Fruit fly (Drosophila melanogaster) S2 (cell line): Measurements from ENCODE around the gene CG10237.

ENCODE experiments used
- CG8478 ChIP-seq: fragments of >200 bp; optimal IDR thresholded peaks from 2 replicates; lab custom pipeline; 2018
- CTCF ChIP-seq, 2 experiments: fragments of >200 bp; optimal IDR thresholded peaks; 2 replicates each; lab custom pipeline; 2018

DNA sequence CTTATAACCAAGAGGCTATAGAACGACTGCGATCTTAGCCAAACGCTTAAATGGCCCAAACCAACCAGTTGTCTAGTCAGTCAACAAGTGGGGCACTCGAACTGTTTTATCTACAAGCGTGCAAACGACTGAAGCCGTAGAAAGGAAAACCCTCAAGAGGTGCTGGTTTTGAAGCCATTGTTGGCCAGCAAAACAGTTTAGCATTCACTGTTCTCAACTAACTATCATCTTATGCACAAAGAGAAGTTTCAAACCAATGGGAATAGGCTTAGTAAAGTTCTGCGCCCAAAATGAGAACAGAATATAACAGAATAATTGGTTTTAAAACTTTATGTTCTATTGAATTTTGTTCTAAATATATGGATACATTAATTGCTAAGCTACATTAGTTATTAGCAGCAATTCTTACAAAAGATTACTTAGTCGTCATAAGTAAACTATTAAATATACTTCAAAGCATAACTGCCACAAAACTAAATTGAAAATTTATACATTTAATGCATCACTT is 48.8 kb downstream of the CG10237 start, which contains the start of gene CG31798:
- no peak for TF ChIP-seq CG8478
- TF ChIP-seq CTCF (optimal IDR thresholded peaks at IDR 0.05; lab: Kevin White, UChicago): peak; percentile 54 to 75
